Worm (Caenorhabditis elegans) whole organism, midembryonic: ENCODE results near the gene hlh-12.

Source experiments
- T22C8.4 ChIP-seq: fragments of 200-800 bp; sonication (Bioruptor generic); IDR thresholded peaks from 2 replicates; pipeline ENCODE4 v1.3.6; 2022; ENCODE audit warnings: missing genetic modification characterization, missing compliant biosample characterization
- cog-1 ChIP-seq: sonication (generic microtip); optimal IDR thresholded peaks from 2 replicates; lab custom pipeline; 2016; ENCODE audit warnings: missing genetic modification characterization, missing compliant biosample characterization
- flt-1 ChIP-seq: fragments of 200-800 bp; sonication (Bioruptor generic); IDR thresholded peaks from 2 replicates; pipeline ENCODE4 v1.3.6; 2022; ENCODE audit warnings: missing genetic modification characterization, missing compliant biosample characterization
- klf-2 ChIP-seq: fragments of 200-800 bp; sonication (Bioruptor generic); conservative IDR thresholded peaks from 2 replicates; pipeline ENCODE4 v1.3.6; 2022; ENCODE audit warnings: missing genetic modification reagents, missing genetic modification characterization, missing compliant biosample characterization
- med-1 ChIP-seq: sonication (generic microtip); optimal IDR thresholded peaks from 2 replicates; lab custom pipeline; 2017; ENCODE audit warnings: missing genetic modification characterization, mild to moderate bottlenecking, missing compliant biosample characterization, antibody characterized with exemption, missing genetic modification reagents; ENCODE audit not compliant: insufficient read depth
- ref-1 ChIP-seq: fragments of 200-800 bp; sonication (Bioruptor generic); conservative IDR thresholded peaks from 2 replicates; pipeline ENCODE4 v1.3.6; 2022; ENCODE audit warnings: missing genetic modification reagents, missing genetic modification characterization, missing compliant biosample characterization
- tab-1 ChIP-seq: fragments of 200-800 bp; sonication (Bioruptor generic); IDR thresholded peaks from 2 replicates; pipeline ENCODE4 v1.3.6; 2022; ENCODE audit warnings: missing genetic modification characterization, missing compliant biosample characterization
- ztf-23 ChIP-seq: fragments of 200-800 bp; sonication (Bioruptor generic); IDR thresholded peaks from 2 replicates; pipeline ENCODE4 v1.3.6; 2022; ENCODE audit warnings: missing genetic modification reagents, missing genetic modification characterization, missing compliant biosample characterization
- ztf-29 ChIP-seq: fragments of 200-800 bp; sonication (Bioruptor generic); IDR thresholded peaks from 2 replicates; pipeline ENCODE4 v1.3.6; 2022; ENCODE audit warnings: missing genetic modification reagents, missing genetic modification characterization, missing compliant biosample characterization

hlh-12 gene

ce11 chrIV:8489915-8490314 is 10.7 kb upstream of the hlh-12 start, which contains the start of gene srlf-2:
TSS of gene srlf-2 (plus strand) at chrIV:8490215.
- TF ChIP-seq cog-1 (tag; lab: Kevin White, UChicago) (no peak), T22C8.4 (GFP tag; lab: Robert Waterston, UW) (no peak), ref-1 (no peak), klf-2 (no peak), ztf-29 (no peak), ztf-23 (GFP tag; lab: Robert Waterston, UW) (no peak), med-1 (no peak), flt-1 (GFP tag; lab: Robert Waterston, UW) (no peak), tab-1 (GFP tag; lab: Robert Waterston, UW) (no peak)

ce11 chrIV:8488043-8488442 is 8.8 kb upstream of the hlh-12 start:
- TF ChIP-seq T22C8.4 (GFP tag; lab: Robert Waterston, UW) (no peak), tab-1 (GFP tag; lab: Robert Waterston, UW) (no peak), klf-2 (no peak), ztf-23 (GFP tag; lab: Robert Waterston, UW) (no peak)

DNA sequence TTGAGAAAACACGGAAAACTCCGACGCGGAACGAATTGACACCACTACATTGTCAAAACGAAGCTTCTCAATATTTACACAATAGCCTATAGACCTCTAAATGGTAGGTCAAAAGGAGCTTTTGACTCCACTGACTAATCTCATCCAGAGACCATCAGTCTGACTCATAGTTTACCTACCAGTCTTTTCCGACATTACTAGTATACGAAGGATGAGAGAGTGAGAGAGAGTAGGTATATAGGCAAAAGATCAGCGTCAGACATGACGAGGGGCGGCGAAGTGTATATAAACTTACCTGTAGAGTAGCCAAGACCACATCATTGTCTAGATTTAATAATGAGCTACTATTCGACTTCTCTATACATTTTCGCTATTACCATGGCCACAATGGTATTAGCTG is 7.9 kb upstream of the hlh-12 start, which contains the start of gene srlf-3:
srlf-3 (plus strand) TSS at position 301 of the 400 bp plus-strand sequence.
- TF ChIP-seq med-1 (no peak), tab-1 (GFP tag; lab: Robert Waterston, UW) (no peak), klf-2 (no peak)

ce11 chrIV:8481308-8481707 is 2.1 kb upstream of the hlh-12 start, which contains the start of gene spp-8:
TSS of gene spp-8 (plus strand) at chrIV:8481664.
- no peak for TF ChIP-seq klf-2

DNA sequence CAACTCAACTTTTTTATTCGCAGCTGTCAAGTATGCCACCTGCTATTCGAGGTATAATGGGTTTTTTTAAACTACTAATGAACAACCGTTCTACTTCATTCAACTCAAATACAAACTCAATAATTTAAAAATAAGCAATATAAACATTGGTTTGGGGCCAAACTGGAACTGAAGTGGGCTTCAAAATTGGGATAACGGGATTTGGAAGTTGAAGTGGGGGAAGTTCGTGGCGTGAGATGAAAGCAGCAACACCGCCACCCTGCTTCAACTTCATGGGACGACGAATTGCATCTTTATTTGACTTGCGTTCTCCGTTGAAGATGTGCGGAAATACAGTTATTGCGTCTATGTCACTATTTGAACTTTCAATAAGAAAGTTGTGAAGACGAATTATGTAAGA is 730 bp downstream of the hlh-12 start:
- TF ChIP-seq ztf-29 (no peak), ref-1 (no peak), cog-1 (tag; lab: Kevin White, UChicago) (no peak), flt-1 (GFP tag; lab: Robert Waterston, UW) (no peak), klf-2 (no peak)

- TF ChIP-seq T22C8.4 (GFP tag; lab: Robert Waterston, UW) (no peak), ref-1 (no peak), med-1 (no peak), flt-1 (GFP tag; lab: Robert Waterston, UW) (no peak), cog-1 (tag; lab: Kevin White, UChicago) (no peak), ztf-29 (no peak), klf-2 (no peak), tab-1 (GFP tag; lab: Robert Waterston, UW) (no peak), ztf-23 (GFP tag; lab: Robert Waterston, UW) (no peak)
Observed at ce11 chrIV:8476880-8477279, 2.4 kb downstream of the hlh-12 start, which contains the start of gene spp-10. TSS of gene spp-10 (plus strand) at chrIV:8477180.

DNA sequence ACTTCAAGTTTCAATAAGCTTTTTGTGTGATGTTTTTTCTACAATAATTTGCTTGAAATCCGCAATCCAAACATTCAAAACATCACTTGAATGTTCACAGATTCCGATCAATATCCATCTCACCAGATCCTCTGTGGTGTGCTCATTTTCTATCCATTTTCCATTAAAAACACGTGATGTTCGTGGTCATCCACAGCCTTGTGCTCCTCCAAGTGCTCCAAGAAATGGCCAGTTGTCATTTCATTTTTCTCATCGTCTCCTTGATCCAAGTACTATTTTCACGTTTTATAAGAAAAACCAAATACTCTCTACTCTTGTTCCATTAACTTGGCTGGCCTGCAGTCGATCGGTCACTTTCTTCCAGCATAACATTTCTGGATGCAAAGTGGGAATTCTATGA is 3.1 kb downstream of the hlh-12 start:
- TF ChIP-seq flt-1 (GFP tag; lab: Robert Waterston, UW) (no peak), cog-1 (tag; lab: Kevin White, UChicago) (no peak), tab-1 (GFP tag; lab: Robert Waterston, UW) (no peak), T22C8.4 (GFP tag; lab: Robert Waterston, UW) (no peak)

ce11 chrIV:8475030-8475679 is 4.1 kb downstream of the hlh-12 start:
- no peak for TF ChIP-seq T22C8.4 (GFP tag; lab: Robert Waterston, UW)

- no peak for TF ChIP-seq ztf-23 (GFP tag; lab: Robert Waterston, UW)
- TF ChIP-seq ref-1: no peak
- no peak for TF ChIP-seq tab-1 (GFP tag; lab: Robert Waterston, UW)
- TF ChIP-seq med-1: no peak
- no peak for TF ChIP-seq cog-1 (tag; lab: Kevin White, UChicago)
- no peak for TF ChIP-seq flt-1 (GFP tag; lab: Robert Waterston, UW)
- TF ChIP-seq klf-2: no peak
- TF ChIP-seq ztf-29: no peak
- TF ChIP-seq T22C8.4 (GFP tag; lab: Robert Waterston, UW): no peak
Observed at ce11 chrIV:8473756-8474155, 5.5 kb downstream of the hlh-12 start, which contains the start of gene C28C12.11. TSS of gene C28C12.11 (plus strand) at chrIV:8474056.

DNA sequence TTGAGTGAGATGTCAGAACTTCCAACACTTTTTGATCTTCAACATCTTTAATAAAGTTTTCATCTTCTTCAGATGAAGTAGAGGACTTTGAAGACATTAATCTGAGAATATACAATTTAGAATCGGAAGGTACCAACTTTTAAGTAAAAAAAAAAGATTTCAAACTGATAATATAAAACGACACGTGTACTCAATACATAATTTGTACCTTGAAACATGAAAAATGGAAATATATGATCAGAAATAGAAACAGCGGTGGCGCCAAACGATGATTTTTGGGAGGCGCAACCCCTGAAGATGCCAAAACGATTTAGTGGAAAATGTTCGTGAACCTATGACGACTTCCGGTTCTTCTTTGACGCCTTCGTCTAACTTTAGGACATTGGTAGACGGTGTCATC is 6.8 kb downstream of the hlh-12 start, which contains the start of gene oat-1:
oat-1 (minus strand) TSS at position 101 of the 400 bp plus-strand sequence.
- TF ChIP-seq klf-2 (no peak), med-1 (no peak), T22C8.4 (GFP tag; lab: Robert Waterston, UW) (no peak), ref-1 (no peak), tab-1 (GFP tag; lab: Robert Waterston, UW) (no peak), ztf-29 (no peak)

ce11 chrIV:8464187-8464586 is 15.1 kb downstream of the hlh-12 start:
- TF ChIP-seq med-1: no peak
- TF ChIP-seq ztf-29: no peak
- TF ChIP-seq ref-1: no peak
- no peak for TF ChIP-seq cog-1 (tag; lab: Kevin White, UChicago)
- no peak for TF ChIP-seq ztf-23 (GFP tag; lab: Robert Waterston, UW)
- TF ChIP-seq flt-1 (GFP tag; lab: Robert Waterston, UW): no peak
- no peak for TF ChIP-seq klf-2
- TF ChIP-seq tab-1 (GFP tag; lab: Robert Waterston, UW): no peak
- TF ChIP-seq T22C8.4 (GFP tag; lab: Robert Waterston, UW): no peak
